Worm (Caenorhabditis elegans) whole organism, L2 larva: ENCODE results near the gene emc-3.

ENCODE experiments used
- C34F6.9 ChIP-seq: fragments of 150-350 bp; optimal IDR thresholded peaks from 2 replicates; lab custom pipeline; 2014; ENCODE audit warnings: missing biosample characterization, missing genetic modification characterization
- R02D3.7 ChIP-seq: fragments of 150-350 bp; optimal IDR thresholded peaks from 2 replicates; lab custom pipeline; 2014; ENCODE audit warnings: missing biosample characterization, missing genetic modification characterization
- Y55F3AM.14 ChIP-seq: fragments of 200-800 bp; sonication (Bioruptor generic); optimal IDR thresholded peaks from 2 replicates; lab custom pipeline; 2018; ENCODE audit warnings: mild to moderate bottlenecking, missing genetic modification characterization, missing compliant biosample characterization
- ZK546.5 ChIP-seq: sonication (generic microtip); optimal IDR thresholded peaks from 2 replicates; lab custom pipeline; 2017; ENCODE audit warnings: missing biosample characterization, missing genetic modification characterization
- aly-2 ChIP-seq: fragments of 150-350 bp; optimal IDR thresholded peaks from 2 replicates; lab custom pipeline; 2014; ENCODE audit warnings: missing biosample characterization, missing genetic modification characterization
- ama-1 ChIP-seq: fragments of 150-350 bp; optimal IDR thresholded peaks from 2 replicates; lab custom pipeline; 2018; ENCODE audit warnings: inconsistent platforms
- ceh-82 ChIP-seq: fragments of 150-350 bp; optimal IDR thresholded peaks from 2 replicates; lab custom pipeline; 2014; ENCODE audit warnings: missing biosample characterization, missing genetic modification characterization
- dmd-4 ChIP-seq: sonication (generic microtip); optimal IDR thresholded peaks from 2 replicates; lab custom pipeline; 2017; ENCODE audit warnings: missing biosample characterization, missing genetic modification characterization
- egl-27 ChIP-seq: sonication (generic microtip); optimal IDR thresholded peaks from 3 replicates; lab custom pipeline; 2017; ENCODE audit warnings: missing biosample characterization, missing genetic modification reagents, missing genetic modification characterization
- elt-1 ChIP-seq: fragments of 150-350 bp; optimal IDR thresholded peaks from 2 replicates; lab custom pipeline; 2014; ENCODE audit warnings: missing biosample characterization, missing genetic modification characterization
- elt-3 ChIP-seq: sonication (generic microtip); optimal IDR thresholded peaks from 2 replicates; lab custom pipeline; 2017; ENCODE audit warnings: missing biosample characterization, missing genetic modification characterization
- fos-1 ChIP-seq: fragments of 150-350 bp; optimal IDR thresholded peaks from 2 replicates; lab custom pipeline; 2014; ENCODE audit warnings: missing biosample characterization, missing genetic modification characterization
- lin-11 ChIP-seq: fragments of 150-350 bp; sonication (generic microtip); optimal IDR thresholded peaks from 2 replicates; lab custom pipeline; 2014; ENCODE audit warnings: missing biosample characterization, missing genetic modification characterization, inconsistent platforms, mixed read lengths
- lin-39 ChIP-seq: fragments of 150-350 bp; optimal IDR thresholded peaks from 2 replicates; lab custom pipeline; 2014; ENCODE audit warnings: missing biosample characterization, missing genetic modification reagents, missing genetic modification characterization
- lsy-2 ChIP-seq, 2 experiments: fragments of 150-350 bp in 1 of 2; sonication (generic microtip) in 1 of 2; optimal IDR thresholded peaks; 2 replicates each; lab custom pipeline; 2014 to 2017; ENCODE audit warnings: missing biosample characterization in 2 of 2, missing genetic modification characterization in 2 of 2
- mab-5 ChIP-seq: fragments of 150-350 bp; optimal IDR thresholded peaks from 2 replicates; lab custom pipeline; 2014; ENCODE audit warnings: missing biosample characterization, missing genetic modification characterization
- mbf-1 ChIP-seq: sonication (generic microtip); optimal IDR thresholded peaks from 2 replicates; lab custom pipeline; 2017; ENCODE audit warnings: missing biosample characterization, missing genetic modification characterization
- mdl-1 ChIP-seq, 2 experiments: fragments of 150-350 bp in 1 of 2; sonication (generic microtip) in 1 of 2; optimal IDR thresholded peaks; 2 replicates each; lab custom pipeline; 2017; ENCODE audit warnings: missing biosample characterization in 2 of 2, missing genetic modification characterization in 2 of 2
- nhr-11 ChIP-seq: fragments of 150-350 bp; optimal IDR thresholded peaks from 2 replicates; lab custom pipeline; 2014; ENCODE audit warnings: missing biosample characterization, missing genetic modification characterization
- nhr-129 ChIP-seq: fragments of 150-350 bp; optimal IDR thresholded peaks from 2 replicates; lab custom pipeline; 2014; ENCODE audit warnings: missing biosample characterization, missing genetic modification characterization
- nhr-21 ChIP-seq: fragments of 150-350 bp; optimal IDR thresholded peaks from 2 replicates; lab custom pipeline; 2014; ENCODE audit warnings: missing biosample characterization, missing genetic modification characterization
- nhr-23 ChIP-seq: fragments of 150-350 bp; optimal IDR thresholded peaks from 2 replicates; lab custom pipeline; 2014; ENCODE audit warnings: missing biosample characterization, missing genetic modification reagents, missing genetic modification characterization
- nhr-237 ChIP-seq: fragments of 150-350 bp; optimal IDR thresholded peaks from 2 replicates; lab custom pipeline; 2014; ENCODE audit warnings: missing biosample characterization, missing genetic modification characterization
- nhr-25 ChIP-seq: fragments of 150-350 bp; sonication (generic microtip); optimal IDR thresholded peaks from 3 replicates; lab custom pipeline; 2014; ENCODE audit warnings: missing biosample characterization, missing genetic modification characterization
- nhr-6 ChIP-seq: fragments of 150-350 bp; optimal IDR thresholded peaks from 2 replicates; lab custom pipeline; 2014; ENCODE audit warnings: missing biosample characterization, missing genetic modification characterization
- nhr-77 ChIP-seq: fragments of 150-350 bp; optimal IDR thresholded peaks from 2 replicates; lab custom pipeline; 2014; ENCODE audit warnings: missing biosample characterization, missing genetic modification characterization
- peb-1 ChIP-seq: fragments of 150-350 bp; optimal IDR thresholded peaks from 2 replicates; lab custom pipeline; 2014; ENCODE audit warnings: missing biosample characterization, missing genetic modification characterization
- skn-1 ChIP-seq: sonication (generic microtip); optimal IDR thresholded peaks from 2 replicates; lab custom pipeline; 2017; ENCODE audit warnings: missing biosample characterization, missing genetic modification characterization
- snpc-4 ChIP-seq: fragments of 150-350 bp; optimal IDR thresholded peaks from 2 replicates; lab custom pipeline; 2014; ENCODE audit warnings: missing biosample characterization, missing genetic modification characterization
- unc-55 ChIP-seq: fragments of 150-350 bp; sonication (generic microtip); optimal IDR thresholded peaks from 3 replicates; lab custom pipeline; 2014; ENCODE audit warnings: missing biosample characterization, missing genetic modification reagents, missing genetic modification characterization
- unc-62 ChIP-seq: fragments of 150-350 bp; optimal IDR thresholded peaks from 2 replicates; lab custom pipeline; 2014; ENCODE audit warnings: missing biosample characterization, missing genetic modification reagents, missing genetic modification characterization
- zag-1 ChIP-seq: fragments of 150-350 bp; optimal IDR thresholded peaks from 2 replicates; lab custom pipeline; 2014; ENCODE audit warnings: missing biosample characterization, missing genetic modification characterization
- ztf-1 ChIP-seq: fragments of 200-800 bp; sonication (Bioruptor generic); conservative IDR thresholded peaks from 2 replicates; pipeline ENCODE4 v1.3.6; 2022; ENCODE audit warnings: missing genetic modification characterization, missing compliant biosample characterization
- ztf-11 ChIP-seq: sonication (generic microtip); optimal IDR thresholded peaks from 2 replicates; lab custom pipeline; 2017; ENCODE audit warnings: missing biosample characterization, missing genetic modification characterization
- ztf-4 ChIP-seq: fragments of 150-350 bp; optimal IDR thresholded peaks from 2 replicates; lab custom pipeline; 2014; ENCODE audit warnings: missing biosample characterization, missing genetic modification characterization

The emc-3 gene

DNA sequence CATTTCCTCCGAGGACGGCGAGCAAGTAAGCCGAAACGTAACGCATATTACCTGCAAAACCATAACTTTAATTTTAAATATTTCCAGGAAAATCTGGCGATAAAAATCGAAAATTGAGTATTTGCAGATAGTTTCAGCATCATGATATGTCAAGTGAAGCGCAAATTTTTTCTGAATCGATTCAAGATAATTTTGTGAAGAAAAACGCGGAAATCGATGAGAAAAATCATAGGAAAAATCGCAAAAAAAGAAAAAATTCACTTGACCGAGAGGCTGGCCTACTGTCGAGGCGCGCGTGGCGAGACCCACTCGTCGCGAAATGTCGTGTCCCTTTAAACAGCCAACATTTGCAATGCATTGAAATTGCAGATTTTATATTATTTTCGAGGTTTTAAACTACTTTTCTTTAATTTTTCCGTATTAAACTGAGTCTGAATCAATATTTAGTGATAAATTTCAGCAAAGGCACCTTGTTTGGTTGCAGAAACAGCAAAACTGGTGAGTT lies 11.4 kb downstream of the emc-3 start, which contains the start of the genes rla-2, popl-7 and Y62E10A.24:
rla-2 (minus strand) TSS at position 51 of the 505 bp plus-strand sequence.
popl-7 (plus strand) TSS at position 455 of the 505 bp plus-strand sequence.
Y62E10A.24 (plus strand) TSS at position 476 of the 505 bp plus-strand sequence.
- TF ChIP-seq ztf-1 (GFP tag; lab: Robert Waterston, UW) (no peak), aly-2 (tag; lab: Kevin White, UChicago) (no peak), lin-11 (tag; lab: Kevin White, UChicago) (no peak), peb-1 (tag; lab: Kevin White, UChicago) (no peak), snpc-4 (tag; lab: Kevin White, UChicago) (no peak), nhr-6 (no peak), nhr-129 (tag; lab: Kevin White, UChicago) (peak; percentile 61), ceh-82 (tag; lab: Kevin White, UChicago) (no peak), skn-1 (tag; lab: Kevin White, UChicago) (no peak), R02D3.7 (tag; lab: Kevin White, UChicago) (no peak), nhr-21 (tag; lab: Kevin White, UChicago) (no peak), lsy-2 (tag; optimal IDR thresholded peaks at IDR 0.05; lab: Kevin White, UChicago) (peak in 1 of 2 experiments; percentile 80), dmd-4 (tag; lab: Kevin White, UChicago) (no peak), ztf-4 (tag; lab: Kevin White, UChicago) (no peak), C34F6.9 (tag; lab: Kevin White, UChicago) (peak; percentile 40), ama-1 (lab: Kevin White, UChicago) (no peak), unc-55 (GFP tag; lab: Kevin White, UChicago) (peak; percentile 55), ZK546.5 (tag; lab: Kevin White, UChicago) (no peak), mab-5 (tag; lab: Kevin White, UChicago) (no peak)

DNA sequence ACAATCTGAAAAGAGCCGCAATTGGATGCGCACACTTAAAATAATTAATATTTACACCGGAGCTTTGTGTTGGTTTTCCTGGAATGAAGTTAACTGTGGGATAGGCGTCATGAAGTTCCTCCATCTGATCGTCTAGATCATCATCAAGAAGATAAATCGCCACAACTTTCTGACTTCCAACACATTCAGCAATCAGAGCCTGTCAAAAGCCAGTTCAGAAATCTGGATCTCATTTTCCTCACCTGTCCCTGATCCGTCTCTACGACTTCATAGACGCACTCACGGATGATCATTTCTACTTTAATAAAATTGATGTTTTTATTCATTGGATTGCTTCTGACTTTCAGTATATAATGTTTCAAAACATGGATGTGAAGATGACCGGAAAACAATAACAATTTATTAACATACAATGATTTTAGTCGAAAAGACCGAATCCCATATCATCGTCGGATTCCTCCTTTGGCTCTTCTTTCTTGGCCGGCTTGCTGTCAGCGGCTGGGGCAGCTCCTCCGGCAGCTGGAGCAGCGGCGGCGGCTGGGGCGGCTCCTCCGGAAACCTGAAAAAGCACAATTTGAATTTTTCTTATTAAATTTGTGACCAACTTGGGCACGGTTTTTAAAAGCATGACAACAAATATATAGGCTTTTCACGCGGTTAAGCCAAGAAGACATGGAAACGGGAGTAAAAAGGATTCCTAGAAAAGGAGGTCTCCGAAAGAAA lies 12.4 kb downstream of the emc-3 start, which contains the start of gene agt-1:
agt-1 (minus strand) TSS at position 293 of the 723 bp plus-strand sequence.
- no peak for TF ChIP-seq nhr-21 (tag; lab: Kevin White, UChicago)
- TF ChIP-seq Y55F3AM.14 (GFP tag; lab: Kevin White, UChicago) = no peak
- no peak for TF ChIP-seq nhr-237 (tag; lab: Kevin White, UChicago)
- no peak for TF ChIP-seq elt-1 (tag; lab: Kevin White, UChicago)
- no peak for TF ChIP-seq mbf-1 (tag; lab: Kevin White, UChicago)
- no peak for TF ChIP-seq ztf-4 (tag; lab: Kevin White, UChicago)
- no peak for TF ChIP-seq ceh-82 (tag; lab: Kevin White, UChicago)
- no peak for TF ChIP-seq nhr-129 (tag; lab: Kevin White, UChicago)
- TF ChIP-seq nhr-6 = no peak
- no peak for TF ChIP-seq dmd-4 (tag; lab: Kevin White, UChicago)
- no peak for TF ChIP-seq ztf-11 (tag; lab: Kevin White, UChicago)
- TF ChIP-seq nhr-11 (tag; lab: Kevin White, UChicago) = no peak

DNA sequence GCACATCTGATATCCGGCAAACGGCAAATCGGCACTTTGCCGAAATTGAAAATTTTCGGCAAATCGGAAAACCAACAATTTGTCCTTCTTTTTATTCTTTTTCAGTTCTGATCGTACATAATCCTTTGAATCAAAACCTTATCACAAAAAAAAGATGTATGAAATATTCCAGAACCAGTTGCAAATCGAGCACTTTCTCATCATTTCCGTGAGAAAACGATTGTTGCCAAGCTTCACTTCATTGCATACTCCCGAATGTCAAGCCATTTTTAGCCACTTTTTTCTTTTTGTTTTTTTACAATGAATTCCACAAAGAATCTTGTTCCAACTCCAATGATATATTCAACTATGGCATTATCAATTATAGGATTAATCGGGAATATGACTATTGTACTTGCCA lies 16.9 kb downstream of the emc-3 start, which contains the start of gene srsx-25:
srsx-25 (plus strand) TSS at position 301 of the 400 bp plus-strand sequence.
- TF ChIP-seq ztf-1 (GFP tag; lab: Robert Waterston, UW) = no peak
- no peak for TF ChIP-seq dmd-4 (tag; lab: Kevin White, UChicago)
- no peak for TF ChIP-seq skn-1 (tag; lab: Kevin White, UChicago)
- TF ChIP-seq nhr-11 (tag; lab: Kevin White, UChicago) = no peak
- no peak for TF ChIP-seq nhr-25 (tag; lab: Kevin White, UChicago)
- no peak for TF ChIP-seq elt-3
- no peak for TF ChIP-seq mdl-1 (tag; optimal IDR thresholded peaks at IDR 0.05; lab: Kevin White, UChicago)
- no peak for TF ChIP-seq lin-39 (tag; lab: Kevin White, UChicago)
- TF ChIP-seq unc-62 (GFP tag; lab: Kevin White, UChicago) = no peak

DNA sequence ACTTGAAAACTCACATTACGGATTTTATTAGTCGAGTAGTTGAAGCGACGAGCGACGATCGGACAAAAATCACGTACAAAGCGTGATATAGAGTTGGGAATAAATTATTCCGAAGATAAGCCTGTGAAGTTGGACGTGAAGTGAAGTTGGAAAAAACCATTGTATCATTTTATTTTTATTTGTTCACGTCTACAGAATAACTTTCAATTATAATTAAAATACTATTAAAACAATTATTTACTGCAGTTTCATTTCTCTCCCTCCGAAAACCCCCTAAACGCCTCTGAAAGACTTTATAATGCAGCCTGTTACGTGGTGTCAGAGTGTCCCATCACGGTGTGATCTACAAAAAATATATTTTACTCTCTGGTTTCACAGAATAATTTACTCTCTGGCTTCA lies 21.6 kb downstream of the emc-3 start, which contains the start of gene Y62E10A.3:
Y62E10A.3 (minus strand) TSS at position 101 of the 400 bp plus-strand sequence.
- TF ChIP-seq nhr-77 (tag; lab: Kevin White, UChicago) (no peak), ZK546.5 (tag; lab: Kevin White, UChicago) (no peak), egl-27 (no peak), ztf-11 (tag; lab: Kevin White, UChicago) (no peak), nhr-23 (tag; lab: Kevin White, UChicago) (no peak), nhr-129 (tag; lab: Kevin White, UChicago) (no peak), nhr-6 (no peak), fos-1 (tag; lab: Kevin White, UChicago) (no peak), skn-1 (tag; lab: Kevin White, UChicago) (no peak), lin-39 (tag; lab: Kevin White, UChicago) (no peak), lsy-2 (tag; optimal IDR thresholded peaks at IDR 0.05; lab: Kevin White, UChicago) (no peak), zag-1 (no peak), dmd-4 (tag; lab: Kevin White, UChicago) (no peak), peb-1 (tag; lab: Kevin White, UChicago) (no peak), nhr-11 (tag; lab: Kevin White, UChicago) (no peak), aly-2 (tag; lab: Kevin White, UChicago) (no peak)
